Worm (Caenorhabditis elegans) whole organism, L1 larva: ENCODE measurements around the gene col-133.
A peak's percentile ranks its signal among the peaks of the same experiment; 100 is the strongest.

ENCODE experiments used
- alr-1 ChIP-seq: fragments of 200-800 bp; sonication (Bioruptor generic); optimal IDR thresholded peaks from 2 replicates; lab custom pipeline; 2018; ENCODE audit warnings: borderline replicate concordance, mild to moderate bottlenecking, missing genetic modification characterization, missing compliant biosample characterization
- blmp-1 ChIP-seq: fragments of 150-350 bp; optimal IDR thresholded peaks from 2 replicates; lab custom pipeline; 2014; ENCODE audit warnings: missing biosample characterization, missing genetic modification characterization
- elt-2 ChIP-seq: sonication (generic microtip); optimal IDR thresholded peaks from 2 replicates; lab custom pipeline; 2016; ENCODE audit warnings: missing genetic modification characterization, mild to moderate bottlenecking, inconsistent platforms, missing compliant biosample characterization, missing genetic modification reagents
- elt-3 ChIP-seq, 6 experiments: fragments of 150-350 bp in 1 of 6; sonication (generic microtip); optimal IDR thresholded peaks; 2 replicates each; lab custom pipeline; 2017 to 2018; ENCODE audit warnings: missing biosample characterization in 6 of 6, missing genetic modification characterization in 6 of 6, inconsistent platforms in 1 of 6
- ets-5 ChIP-seq: fragments of 200-800 bp; sonication (Bioruptor generic); IDR thresholded peaks from 2 replicates; pipeline ENCODE4 v1.3.6; 2022; ENCODE audit warnings: missing genetic modification characterization, missing compliant biosample characterization
- mdl-1 ChIP-seq, 2 experiments: fragments of 150-350 bp; optimal IDR thresholded peaks; 2 replicates each; lab custom pipeline; 2014 to 2017; ENCODE audit warnings: missing biosample characterization in 2 of 2, missing genetic modification characterization in 2 of 2, inconsistent platforms in 1 of 2
- nhr-19 ChIP-seq: fragments of 200-800 bp; sonication (Bioruptor generic); conservative IDR thresholded peaks from 2 replicates; pipeline ENCODE4 v1.3.6; 2022; ENCODE audit warnings: missing genetic modification characterization, missing compliant biosample characterization
- nhr-20 ChIP-seq: sonication (generic microtip); optimal IDR thresholded peaks from 2 replicates; lab custom pipeline; 2016; ENCODE audit warnings: mild to moderate bottlenecking, missing genetic modification characterization, missing compliant biosample characterization
- pqm-1 ChIP-seq: sonication (generic microtip); optimal IDR thresholded peaks from 3 replicates; lab custom pipeline; 2017; ENCODE audit warnings: missing biosample characterization, missing genetic modification characterization
- snu-23 ChIP-seq: sonication (generic microtip); optimal IDR thresholded peaks from 2 replicates; lab custom pipeline; 2016; ENCODE audit warnings: missing genetic modification characterization, missing compliant biosample characterization

col-133 gene

ce11 chrIV:14050442-14050841, 48.7 kb downstream of the col-133 start:
- TF ChIP-seq elt-3 (tag; optimal IDR thresholded peaks at IDR 0.05; lab: Kevin White, UChicago) (peak in 5 of 6 experiments; percentile 21 to 84 (median 52)), ets-5 (no peak), mdl-1 (tag; optimal IDR thresholded peaks at IDR 0.05; lab: Kevin White, UChicago) (no peak), snu-23 (GFP tag; lab: Kevin White, UChicago) (peak; percentile 23), pqm-1 (tag; lab: Kevin White, UChicago) (peak; percentile 55), nhr-19 (GFP tag; lab: Robert Waterston, UW) (0 out of 2 replicates have a peak, but pooled peaks have one; percentile 6), blmp-1 (tag; lab: Kevin White, UChicago) (peak; percentile 18), alr-1 (no peak), nhr-20 (tag; lab: Kevin White, UChicago) (peak; percentile 58), elt-2 (tag; lab: Kevin White, UChicago) (peak; percentile 55)
